Fruit fly (Drosophila melanogaster) whole organism, embryonic: Measurements from ENCODE around the gene Kr-h2.
A peak's percentile ranks its signal among the peaks of the same experiment; 100 is the strongest.

Experiments
- Abd-B ChIP-seq: fragments of 200-800 bp; sonication (Bioruptor generic); optimal IDR thresholded peaks from 2 replicates; lab custom pipeline; 2018; ENCODE audit warnings: missing biosample characterization, mild to moderate bottlenecking, missing genetic modification characterization, moderate library complexity
- Atf6 ChIP-seq: fragments of 200-800 bp; sonication (Bioruptor generic); IDR thresholded peaks from 2 replicates; pipeline ENCODE4 v1.3.6; 2022; ENCODE audit warnings: missing biosample characterization, missing genetic modification characterization
- Blimp-1 ChIP-seq: fragments of 200-800 bp; sonication (Bioruptor generic); optimal IDR thresholded peaks from 3 replicates; lab custom pipeline; 2018; ENCODE audit warnings: missing biosample characterization, missing genetic modification characterization, mild to moderate bottlenecking, moderate library complexity, missing genetic modification reagents
- CG10147 ChIP-seq: fragments of 200-800 bp; sonication (Bioruptor generic); optimal IDR thresholded peaks from 2 replicates; lab custom pipeline; 2019; ENCODE audit warnings: missing biosample characterization, mild to moderate bottlenecking, missing genetic modification characterization, moderate library complexity
- CG10431 ChIP-seq: fragments of 200-800 bp; sonication (Bioruptor generic); optimal IDR thresholded peaks from 3 replicates; lab custom pipeline; 2018; ENCODE audit warnings: missing biosample characterization, mild to moderate bottlenecking, missing genetic modification characterization
- CG11456 ChIP-seq: fragments of 200-800 bp; sonication (Bioruptor generic); IDR thresholded peaks from 3 replicates; pipeline ENCODE4 v1.3.6; 2022; ENCODE audit warnings: missing biosample characterization, missing genetic modification characterization
- CG11504 ChIP-seq: fragments of 200-800 bp; sonication (Bioruptor generic); optimal IDR thresholded peaks from 3 replicates; lab custom pipeline; 2019; ENCODE audit warnings: missing biosample characterization, mild to moderate bottlenecking, missing genetic modification characterization, moderate library complexity
- CG11723 ChIP-seq: fragments of 200-800 bp; sonication (Bioruptor generic); optimal IDR thresholded peaks from 2 replicates; lab custom pipeline; 2017; ENCODE audit warnings: missing biosample characterization, mild to moderate bottlenecking, missing genetic modification characterization
- CG12236 ChIP-seq: fragments of 200-800 bp; sonication (Bioruptor generic); optimal IDR thresholded peaks from 2 replicates; lab custom pipeline; 2016; ENCODE audit warnings: missing biosample characterization, missing genetic modification characterization
- CG1233 ChIP-seq: fragments of 200-800 bp; sonication (Bioruptor generic); optimal IDR thresholded peaks from 4 replicates; lab custom pipeline; 2018; ENCODE audit warnings: missing biosample characterization, mild to moderate bottlenecking, missing genetic modification characterization
- CG13424 ChIP-seq: fragments of 200-800 bp; sonication (Bioruptor generic); optimal IDR thresholded peaks from 2 replicates; lab custom pipeline; 2019; ENCODE audit warnings: missing biosample characterization, mild to moderate bottlenecking, missing genetic modification characterization, moderate library complexity
- CG14014 ChIP-seq: fragments of 200-800 bp; sonication (Bioruptor generic); IDR thresholded peaks from 2 replicates; pipeline ENCODE4 v1.3.6; 2022; ENCODE audit warnings: missing biosample characterization, missing genetic modification characterization
- CG15011 ChIP-seq: fragments of 200-800 bp; sonication (Bioruptor generic); optimal IDR thresholded peaks from 3 replicates; lab custom pipeline; 2018; ENCODE audit warnings: missing biosample characterization, mild to moderate bottlenecking, missing genetic modification characterization
- CG15269 ChIP-seq: fragments of 200-800 bp; sonication (Bioruptor generic); optimal IDR thresholded peaks from 2 replicates; lab custom pipeline; 2018; ENCODE audit warnings: missing biosample characterization, mild to moderate bottlenecking, missing genetic modification characterization, moderate library complexity
- CG1529 ChIP-seq: fragments of 200-800 bp; sonication (Bioruptor generic); optimal IDR thresholded peaks from 3 replicates; lab custom pipeline; 2018; ENCODE audit warnings: missing biosample characterization, missing genetic modification characterization
- CG1647 ChIP-seq: fragments of 200-800 bp; sonication (Bioruptor generic); optimal IDR thresholded peaks from 3 replicates; lab custom pipeline; 2016; ENCODE audit warnings: missing biosample characterization, missing genetic modification characterization
- CG17802 ChIP-seq: fragments of 200-800 bp; sonication (Bioruptor generic); optimal IDR thresholded peaks from 2 replicates; lab custom pipeline; 2018; ENCODE audit warnings: missing biosample characterization, mild to moderate bottlenecking, missing genetic modification characterization, moderate library complexity
- CG1832 ChIP-seq: fragments of 200-800 bp; sonication (Bioruptor generic); optimal IDR thresholded peaks from 2 replicates; lab custom pipeline; 2017; ENCODE audit warnings: missing biosample characterization, mild to moderate bottlenecking, missing genetic modification characterization, inconsistent platforms
- CG2120 ChIP-seq: fragments of 200-800 bp; sonication (Bioruptor generic); optimal IDR thresholded peaks from 3 replicates; lab custom pipeline; 2016; ENCODE audit warnings: missing biosample characterization, missing genetic modification characterization
- CG3281 ChIP-seq: fragments of 200-800 bp; sonication (Bioruptor generic); optimal IDR thresholded peaks from 3 replicates; lab custom pipeline; 2017; ENCODE audit warnings: missing biosample characterization, mild to moderate bottlenecking, missing genetic modification characterization
- CG3838 ChIP-seq: fragments of 200-800 bp; sonication (Bioruptor generic); optimal IDR thresholded peaks from 3 replicates; lab custom pipeline; 2016; ENCODE audit warnings: missing biosample characterization, missing genetic modification characterization
- CG6272 ChIP-seq: fragments of 200-800 bp; sonication (Bioruptor generic); IDR thresholded peaks from 2 replicates; pipeline ENCODE4 v1.3.6; 2022; ENCODE audit warnings: missing biosample characterization, missing genetic modification characterization
- CG6813 ChIP-seq: fragments of 200-800 bp; sonication (Bioruptor generic); optimal IDR thresholded peaks from 2 replicates; lab custom pipeline; 2017; ENCODE audit warnings: missing biosample characterization, missing genetic modification characterization, mild to moderate bottlenecking, moderate library complexity, missing genetic modification reagents
- CG7271 ChIP-seq: fragments of 200-800 bp; sonication (Bioruptor generic); optimal IDR thresholded peaks from 2 replicates; lab custom pipeline; 2018; ENCODE audit warnings: missing biosample characterization, mild to moderate bottlenecking, missing genetic modification characterization, moderate library complexity
- CG7839 ChIP-seq: fragments of 200-800 bp; sonication (Bioruptor generic); optimal IDR thresholded peaks from 3 replicates; lab custom pipeline; 2018; ENCODE audit warnings: missing biosample characterization, mild to moderate bottlenecking, missing genetic modification characterization, moderate library complexity
- CG8089 ChIP-seq: fragments of 200-800 bp; sonication (Bioruptor generic); optimal IDR thresholded peaks from 3 replicates; lab custom pipeline; 2016; ENCODE audit warnings: missing biosample characterization, missing genetic modification characterization
- CTCF ChIP-seq: fragments of 200-800 bp; sonication (Bioruptor generic); optimal IDR thresholded peaks from 2 replicates; lab custom pipeline; 2017; ENCODE audit warnings: missing biosample characterization, mild to moderate bottlenecking, missing genetic modification characterization, moderate library complexity
- Dip2 ChIP-seq: fragments of 200-800 bp; sonication (Bioruptor generic); IDR thresholded peaks from 2 replicates; pipeline ENCODE4 v1.3.6; 2022; ENCODE audit warnings: missing biosample characterization, missing genetic modification characterization
- Gug ChIP-seq: fragments of 200-800 bp; sonication (Bioruptor generic); IDR thresholded peaks from 4 replicates; pipeline ENCODE4 v1.3.6; 2022; ENCODE audit warnings: missing biosample characterization, missing genetic modification characterization
- HHEX ChIP-seq: fragments of 200-800 bp; sonication (Bioruptor generic); optimal IDR thresholded peaks from 3 replicates; lab custom pipeline; 2017; ENCODE audit warnings: missing biosample characterization, mild to moderate bottlenecking, missing genetic modification characterization, missing genetic modification reagents
- HmgZ ChIP-seq: fragments of 200-800 bp; sonication (Bioruptor generic); optimal IDR thresholded peaks from 2 replicates; lab custom pipeline; 2018; ENCODE audit warnings: missing biosample characterization, mild to moderate bottlenecking, missing genetic modification characterization
- NK7.1 ChIP-seq: fragments of 200-800 bp; sonication (Bioruptor generic); optimal IDR thresholded peaks from 3 replicates; lab custom pipeline; 2016; ENCODE audit warnings: missing biosample characterization, missing genetic modification characterization
- Optix ChIP-seq: fragments of 200-800 bp; sonication (Bioruptor generic); IDR thresholded peaks from 3 replicates; pipeline ENCODE4 v1.3.6; 2022; ENCODE audit warnings: missing biosample characterization, missing genetic modification characterization
- Rx ChIP-seq: fragments of 200-800 bp; sonication (Bioruptor generic); IDR thresholded peaks from 2 replicates; pipeline ENCODE4 v1.3.6; 2022; ENCODE audit warnings: missing biosample characterization, missing genetic modification characterization
- Tbp ChIP-seq: fragments of >200 bp; optimal IDR thresholded peaks from 2 replicates; lab custom pipeline; 2018; ENCODE audit warnings: missing biosample characterization, missing genetic modification characterization
- bowl ChIP-seq: fragments of 200-800 bp; sonication (Bioruptor generic); IDR thresholded peaks from 2 replicates; pipeline ENCODE4 v1.3.6; 2022; ENCODE audit warnings: missing biosample characterization, missing genetic modification characterization
- chm ChIP-seq: fragments of 200-800 bp; sonication (Bioruptor generic); IDR thresholded peaks from 2 replicates; pipeline ENCODE4 v1.3.6; 2022; ENCODE audit warnings: missing biosample characterization, missing genetic modification characterization
- ci ChIP-seq: fragments of 200-800 bp; sonication (Bioruptor generic); IDR thresholded peaks from 3 replicates; pipeline ENCODE4 v1.3.6; 2022; ENCODE audit warnings: missing biosample characterization, missing genetic modification characterization
- cwo ChIP-seq: fragments of 200-800 bp; sonication (Bioruptor generic); optimal IDR thresholded peaks from 3 replicates; lab custom pipeline; 2017; ENCODE audit warnings: missing biosample characterization, missing genetic modification characterization, mild to moderate bottlenecking, moderate library complexity, missing genetic modification reagents
- danr ChIP-seq: fragments of 200-800 bp; sonication (Bioruptor generic); IDR thresholded peaks from 2 replicates; pipeline ENCODE4 v1.3.6; 2022; ENCODE audit warnings: missing biosample characterization, missing genetic modification characterization
- dmrt99B ChIP-seq: fragments of 200-800 bp; sonication (Bioruptor generic); optimal IDR thresholded peaks from 2 replicates; lab custom pipeline; 2018; ENCODE audit warnings: missing biosample characterization, mild to moderate bottlenecking, missing genetic modification characterization, moderate library complexity
- dysf ChIP-seq: fragments of 200-800 bp; sonication (Bioruptor generic); IDR thresholded peaks from 3 replicates; pipeline ENCODE4 v1.3.6; 2022; ENCODE audit warnings: missing biosample characterization, missing genetic modification characterization
- ems ChIP-seq: fragments of 200-800 bp; sonication (Bioruptor generic); optimal IDR thresholded peaks from 3 replicates; lab custom pipeline; 2016; ENCODE audit warnings: missing biosample characterization, missing genetic modification characterization
- ham ChIP-seq: fragments of 200-800 bp; sonication (Bioruptor generic); IDR thresholded peaks from 2 replicates; pipeline ENCODE4 v1.3.6; 2022; ENCODE audit warnings: missing biosample characterization, missing genetic modification characterization
- kni ChIP-seq: fragments of 200-800 bp; sonication (Bioruptor generic); optimal IDR thresholded peaks from 3 replicates; lab custom pipeline; 2017; ENCODE audit warnings: mild to moderate bottlenecking, missing biosample characterization, missing genetic modification reagents, missing genetic modification characterization
- mld ChIP-seq: fragments of 200-800 bp; sonication (Bioruptor generic); IDR thresholded peaks from 3 replicates; pipeline ENCODE4 v1.3.6; 2022; ENCODE audit warnings: missing biosample characterization, missing genetic modification characterization; ENCODE audit not compliant: partially characterized antibody
- repo ChIP-seq: fragments of 200-800 bp; sonication (Bioruptor generic); optimal IDR thresholded peaks from 2 replicates; lab custom pipeline; 2016; ENCODE audit warnings: missing biosample characterization, missing genetic modification characterization
- rib ChIP-seq: fragments of 200-800 bp; sonication (Bioruptor generic); IDR thresholded peaks from 2 replicates; pipeline ENCODE4 v1.3.6; 2022; ENCODE audit warnings: missing biosample characterization, missing genetic modification characterization
- slou ChIP-seq: fragments of 200-800 bp; sonication (Bioruptor generic); optimal IDR thresholded peaks from 3 replicates; lab custom pipeline; 2016; ENCODE audit warnings: missing biosample characterization, missing genetic modification characterization
- sob ChIP-seq: fragments of 200-800 bp; sonication (Bioruptor generic); IDR thresholded peaks from 2 replicates; pipeline ENCODE4 v1.3.6; 2022; ENCODE audit warnings: missing biosample characterization, missing genetic modification characterization
- tgo ChIP-seq: fragments of 200-800 bp; sonication (Bioruptor generic); IDR thresholded peaks from 3 replicates; pipeline ENCODE4 v1.3.6; 2022; ENCODE audit warnings: missing biosample characterization, missing genetic modification characterization

Kr-h2 gene

dm6 chr2L:6070656-6071231 is at the start of gene Kr-h2, which contains the start of gene CG9154 (continued):
- TF ChIP-seq Atf6 (GFP tag; lab: Robert Waterston, UW) (no peak), HHEX (GFP tag; lab: Kevin White, UChicago) (no peak), Rx (GFP tag; lab: Robert Waterston, UW) (no peak), CG6272 (GFP tag; lab: Robert Waterston, UW) (no peak), sob (no peak), CG11456 (GFP tag; lab: Robert Waterston, UW) (no peak), CG1832 (no peak), danr (GFP tag; lab: Robert Waterston, UW) (no peak), Optix (GFP tag; lab: Robert Waterston, UW) (no peak), CG7271 (tag; lab: Kevin White, UChicago) (no peak), ems (GFP tag; lab: Kevin White, UChicago) (peak; percentile 1), bowl (no peak), HmgZ (tag; lab: Kevin White, UChicago) (peak; percentile 12), kni (GFP tag; lab: Kevin White, UChicago) (peak; percentile 55), CG3838 (GFP tag; lab: Kevin White, UChicago) (no peak), repo (GFP tag; lab: Kevin White, UChicago) (no peak), tgo (no peak), CG1529 (GFP tag; lab: Kevin White, UChicago) (no peak), dmrt99B (peak; percentile 23), dysf (GFP tag; lab: Robert Waterston, UW) (peak; percentile 32; the same call in 1 of the 3 replicates), Blimp-1 (GFP tag; lab: Kevin White, UChicago) (peak; percentile 0), rib (GFP tag; lab: Robert Waterston, UW) (no peak), Abd-B (GFP tag; lab: Kevin White, UChicago) (peak; percentile 37), CG14014 (0 out of 2 replicates have a peak, but pooled peaks have one; percentile 20), CG15011 (GFP tag; lab: Kevin White, UChicago) (no peak), CG10431 (GFP tag; lab: Kevin White, UChicago) (no peak), CG8089 (GFP tag; lab: Kevin White, UChicago) (no peak), Tbp (GFP tag; lab: Kevin White, UChicago) (no peak), chm (GFP tag; lab: Robert Waterston, UW) (no peak), ham (GFP tag; lab: Robert Waterston, UW) (no peak), CG15269 (tag; lab: Kevin White, UChicago) (peak; percentile 33), CG11504 (tag; lab: Kevin White, UChicago) (peak; percentile 39), CG13424 (peak; percentile 35), mld (GFP tag; lab: Robert Waterston, UW) (peak; percentile 55; the same call in 1 of the 3 replicates), CG11723 (GFP tag; lab: Kevin White, UChicago) (peak; percentile 14), CG6813 (no peak), CTCF (no peak), ci (GFP tag; lab: Robert Waterston, UW) (no peak), CG2120 (GFP tag; lab: Kevin White, UChicago) (peak; percentile 70), CG7839 (tag; lab: Kevin White, UChicago) (peak; percentile 47), CG17802 (peak; percentile 11), CG1647 (no peak), Gug (GFP tag; lab: Robert Waterston, UW) (no peak), slou (GFP tag; lab: Kevin White, UChicago) (no peak), CG10147 (no peak), Dip2 (GFP tag; lab: Robert Waterston, UW) (no peak), cwo (peak; percentile 31), CG12236 (GFP tag; lab: Kevin White, UChicago) (no peak), CG3281 (no peak), CG1233 (GFP tag; lab: Kevin White, UChicago) (no peak), NK7.1 (GFP tag; lab: Kevin White, UChicago) (no peak)
